Fruit fly (Drosophila melanogaster) whole organism, adult: ENCODE results near the gene MAPk-Ak2.

Experiments
- CG11617 ChIP-seq: fragments of 200-800 bp; sonication (Bioruptor generic); optimal IDR thresholded peaks from 2 replicates; lab custom pipeline; 2017; ENCODE audit warnings: mild to moderate bottlenecking, missing biosample characterization, missing genetic modification reagents, missing genetic modification characterization
- CG12768 ChIP-seq: fragments of 200-800 bp; sonication (Bioruptor generic); optimal IDR thresholded peaks from 2 replicates; lab custom pipeline; 2017; ENCODE audit warnings: missing biosample characterization, missing genetic modification characterization, mild to moderate bottlenecking, moderate library complexity, missing genetic modification reagents
- CG33017 ChIP-seq: fragments of 200-800 bp; sonication (Bioruptor generic); optimal IDR thresholded peaks from 2 replicates; lab custom pipeline; 2018; ENCODE audit warnings: missing biosample characterization, mild to moderate bottlenecking, missing genetic modification characterization, moderate library complexity
- CG5204 ChIP-seq: fragments of 200-800 bp; sonication (Bioruptor generic); optimal IDR thresholded peaks from 2 replicates; lab custom pipeline; 2016; ENCODE audit warnings: missing biosample characterization, missing genetic modification characterization
- CG7045 ChIP-seq: fragments of 200-800 bp; sonication (Bioruptor generic); optimal IDR thresholded peaks from 2 replicates; lab custom pipeline; 2017; ENCODE audit warnings: missing biosample characterization, mild to moderate bottlenecking, missing genetic modification characterization
- CG7101 ChIP-seq: fragments of 200-800 bp; sonication (Bioruptor generic); optimal IDR thresholded peaks from 2 replicates; lab custom pipeline; 2018; ENCODE audit warnings: missing biosample characterization, mild to moderate bottlenecking, missing genetic modification characterization, moderate library complexity
- Crg-1 ChIP-seq: fragments of 200-800 bp; sonication (Bioruptor generic); optimal IDR thresholded peaks from 2 replicates; lab custom pipeline; 2016; ENCODE audit warnings: missing biosample characterization, missing genetic modification characterization
- Mnt ChIP-seq: fragments of 200-800 bp; sonication (Bioruptor generic); optimal IDR thresholded peaks from 2 replicates; lab custom pipeline; 2016; ENCODE audit warnings: missing biosample characterization, mild to moderate bottlenecking, missing genetic modification characterization
- kay ChIP-seq: fragments of 200-800 bp; sonication (Bioruptor generic); peaks from one replicate; lab custom pipeline; 2016; ENCODE audit warnings: missing biosample characterization, missing genetic modification characterization, borderline replicate concordance
- ovo ChIP-seq: fragments of 200-800 bp; sonication (Bioruptor generic); optimal IDR thresholded peaks from 2 replicates; lab custom pipeline; 2016; ENCODE audit warnings: missing biosample characterization, missing genetic modification characterization
- pad ChIP-seq: fragments of 200-800 bp; sonication (Bioruptor generic); optimal IDR thresholded peaks from 3 replicates; lab custom pipeline; 2017; ENCODE audit warnings: missing biosample characterization, missing genetic modification characterization, mild to moderate bottlenecking, moderate library complexity, missing genetic modification reagents
- tj ChIP-seq: fragments of 200-800 bp; sonication (Bioruptor generic); optimal IDR thresholded peaks from 3 replicates; lab custom pipeline; 2017; ENCODE audit warnings: missing biosample characterization, mild to moderate bottlenecking, missing genetic modification characterization, moderate library complexity
- toe ChIP-seq: fragments of 200-800 bp; sonication (Bioruptor generic); optimal IDR thresholded peaks from 2 replicates; lab custom pipeline; 2016; ENCODE audit warnings: missing biosample characterization, missing genetic modification characterization

dm6 chrX:5737157-5737556 is 26.8 kb downstream of the MAPk-Ak2 start:
- TF ChIP-seq pad (peak; percentile 19), Crg-1 (GFP tag; lab: Kevin White, UChicago) (no peak), kay (GFP tag; lab: Kevin White, UChicago) (no peak), CG7101 (tag; lab: Kevin White, UChicago) (no peak), tj (GFP tag; lab: Kevin White, UChicago) (peak; percentile 87), CG5204 (GFP tag; lab: Kevin White, UChicago) (no peak), CG12768 (GFP tag; lab: Kevin White, UChicago) (no peak), ovo (GFP tag; lab: Kevin White, UChicago) (no peak), CG11617 (GFP tag; lab: Kevin White, UChicago) (no peak), CG33017 (tag; lab: Kevin White, UChicago) (no peak), toe (GFP tag; lab: Kevin White, UChicago) (no peak), Mnt (GFP tag; lab: Kevin White, UChicago) (no peak), CG7045 (peak; percentile 17)
